Fruit fly (Drosophila melanogaster): ENCODE results near the gene Ube4A.
A peak's percentile ranks its signal among the peaks of the same experiment; 100 is the strongest.

Ube4A gene

DNA sequence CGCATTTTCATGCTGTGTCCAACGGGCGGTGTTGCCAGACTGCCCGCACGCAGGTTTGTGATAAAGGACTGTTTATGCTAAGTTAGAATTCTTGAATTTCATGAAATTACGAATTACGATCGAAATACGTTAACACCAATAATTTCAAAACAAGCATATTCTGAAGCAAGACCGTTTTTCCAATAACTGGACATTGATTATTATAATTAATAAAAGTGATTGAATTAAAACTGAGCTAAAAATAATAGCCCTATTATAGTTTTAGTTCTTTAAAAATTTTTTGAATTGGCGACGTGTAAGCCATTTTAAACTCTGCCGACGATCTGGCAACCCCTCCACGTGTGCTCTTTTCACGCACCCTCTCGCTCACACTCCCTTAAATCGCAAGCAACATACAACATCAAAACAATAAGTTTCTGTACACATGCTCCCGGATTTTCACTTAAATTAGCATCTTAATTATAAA lies 10.1 kb upstream of the Ube4A start (continued):
- peak; percentile 92 for TF ChIP-seq ranshi (GFP tag; IDR thresholded peaks at IDR 0.05)
- TF ChIP-seq CoRest (tag; optimal IDR thresholded peaks at IDR 0.05) = peak; percentile 98
- TF ChIP-seq CG12071 (GFP tag; optimal IDR thresholded peaks at IDR 0.05) = peak; percentile 85
- peak; percentile 95 for TF ChIP-seq Bteb2 (GFP tag; optimal IDR thresholded peaks at IDR 0.05)
- peak; percentile 97 for TF ChIP-seq CG13296 (GFP tag; optimal IDR thresholded peaks at IDR 0.05)
- peak; percentile 83 for TF ChIP-seq CG8089 (GFP tag; optimal IDR thresholded peaks at IDR 0.05)
- peak; percentile 94 for TF ChIP-seq org-1 (GFP tag; optimal IDR thresholded peaks at IDR 0.05)
- no peak for TF ChIP-seq D (optimal IDR thresholded peaks at IDR 0.05)
- TF ChIP-seq D (GFP tag; optimal IDR thresholded peaks at IDR 0.05) = peak; percentile 93
- TF ChIP-seq Hr3 (GFP tag; optimal IDR thresholded peaks at IDR 0.05) = peak; percentile 96
- TF ChIP-seq MESR4 (GFP tag; optimal IDR thresholded peaks at IDR 0.05) = peak; percentile 3
- peak; percentile 77 for TF ChIP-seq CG7928 (GFP tag; optimal IDR thresholded peaks at IDR 0.05)
- TF ChIP-seq gcm (GFP tag; optimal IDR thresholded peaks at IDR 0.05) = peak; percentile 93
- TF ChIP-seq Camta (GFP tag; optimal IDR thresholded peaks at IDR 0.05) = peak; percentile 94
- TF ChIP-seq NC2α (GFP tag; optimal IDR thresholded peaks at IDR 0.05) = peak; percentile 82
- peak; percentile 76 for TF ChIP-seq sima (GFP tag; optimal IDR thresholded peaks at IDR 0.05)
- peak; percentile 77 for TF ChIP-seq Jarid2 (GFP tag; optimal IDR thresholded peaks at IDR 0.05)
- TF ChIP-seq CG9215 (GFP tag; IDR thresholded peaks at IDR 0.05) = peak; percentile 93
- peak; percentile 97 for TF ChIP-seq CG13424 (tag; optimal IDR thresholded peaks at IDR 0.05)
- peak; percentile 90 for TF ChIP-seq psq (GFP tag; optimal IDR thresholded peaks at IDR 0.05)
- TF ChIP-seq CG9876 (GFP tag; optimal IDR thresholded peaks at IDR 0.05) = peak; percentile 77
- peak; percentile 95 for TF ChIP-seq Sox100B (GFP tag; optimal IDR thresholded peaks at IDR 0.05)
- peak; percentile 83 for TF ChIP-seq tup (GFP tag; optimal IDR thresholded peaks at IDR 0.05)
- TF ChIP-seq da (GFP tag; optimal IDR thresholded peaks at IDR 0.05) = peak; percentile 86
- TF ChIP-seq ab (GFP tag; optimal IDR thresholded peaks at IDR 0.05) = peak; percentile 67
- TF ChIP-seq pnt (GFP tag; optimal IDR thresholded peaks at IDR 0.05) = peak; percentile 86
- peak; percentile 96 for TF ChIP-seq seq (GFP tag; IDR thresholded peaks at IDR 0.05)
- peak; percentile 96 for TF ChIP-seq unpg (GFP tag; optimal IDR thresholded peaks at IDR 0.05)
- TF ChIP-seq CG16813 (GFP tag; IDR thresholded peaks at IDR 0.05; ENCODE audit: partially characterized antibody) = no peak
- no peak for TF ChIP-seq Scr (GFP tag; IDR thresholded peaks at IDR 0.05; ENCODE audit: partially characterized antibody)
- TF ChIP-seq ham (GFP tag; IDR thresholded peaks at IDR 0.05) = peak; percentile 67; the same call in 1 of the 2 replicates
- TF ChIP-seq Gug (GFP tag; IDR thresholded peaks at IDR 0.05) = peak; percentile 81; the same call in 3 of the 4 replicates
- TF ChIP-seq gt (GFP tag; IDR thresholded peaks at IDR 0.05) = peak; percentile 63
- TF ChIP-seq CG9727 (GFP tag; optimal IDR thresholded peaks at IDR 0.05) = peak; percentile 97
- TF ChIP-seq zfh1 (GFP tag; IDR thresholded peaks at IDR 0.05) = peak; percentile 90
- TF ChIP-seq GATAe (GFP tag; conservative IDR thresholded peaks at IDR 0.05) = peak; percentile 86
- TF ChIP-seq CG18764 (GFP tag; optimal IDR thresholded peaks at IDR 0.05) = peak; percentile 91
- peak; percentile 96 for TF ChIP-seq Xbp1 (GFP tag; optimal IDR thresholded peaks at IDR 0.05)
- TF ChIP-seq CG18262 (tag; optimal IDR thresholded peaks at IDR 0.05) = peak; percentile 95
- TF ChIP-seq tll (GFP tag; optimal IDR thresholded peaks at IDR 0.05) = peak; percentile 28
- peak; percentile 46; the same call in 1 of the 2 replicates for TF ChIP-seq Dip2 (GFP tag; IDR thresholded peaks at IDR 0.05)
- TF ChIP-seq CHES-1-like (GFP tag; optimal IDR thresholded peaks at IDR 0.05) = peak; percentile 89
- TF ChIP-seq D19A (tag; optimal IDR thresholded peaks at IDR 0.05) = peak; percentile 90
- peak; percentile 83 for TF ChIP-seq toy (GFP tag; IDR thresholded peaks at IDR 0.05)
- peak; percentile 89 for TF ChIP-seq HLH3B (GFP tag; IDR thresholded peaks at IDR 0.05)
- TF ChIP-seq Sox102F (GFP tag; optimal IDR thresholded peaks at IDR 0.05) = peak; percentile 96
- peak; percentile 93 for TF ChIP-seq CG10979 (tag; optimal IDR thresholded peaks at IDR 0.05)
- TF ChIP-seq CG34224 (GFP tag; IDR thresholded peaks at IDR 0.05; ENCODE audit: partially characterized antibody) = no peak
- peak; percentile 71 for TF ChIP-seq Poxn (GFP tag; IDR thresholded peaks at IDR 0.05)
- peak; percentile 88 for TF ChIP-seq dm (GFP tag; optimal IDR thresholded peaks at IDR 0.05)
- peak; percentile 75 for TF ChIP-seq CG10321 (GFP tag; IDR thresholded peaks at IDR 0.05)
